Worm (Caenorhabditis elegans): ENCODE data around the gene W02G9.3.

The W02G9.3 gene

DNA sequence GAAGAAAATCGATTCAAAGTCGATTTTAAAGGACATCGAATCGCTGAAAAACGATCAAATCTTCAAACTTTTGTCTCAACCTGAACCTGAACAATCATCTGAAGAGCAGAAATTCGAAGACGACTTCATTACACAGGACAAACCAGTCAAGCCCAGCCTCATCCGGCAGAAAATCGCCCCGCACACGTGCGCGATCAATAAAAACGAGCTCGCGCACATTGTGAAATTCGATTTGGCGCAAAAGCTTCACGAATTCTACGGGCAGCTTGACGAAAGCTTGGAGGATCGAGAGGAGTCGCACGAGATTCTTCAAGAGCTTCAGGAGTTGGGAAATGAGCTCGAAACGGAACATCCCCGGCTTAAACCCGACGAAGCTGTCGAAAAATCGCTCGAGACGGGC lies 33.8 kb upstream of the W02G9.3 start, which contains the start of gene W02H5.2:
W02H5.2 (plus strand) TSS at position 301 of the 400 bp plus-strand sequence.
- TF ChIP-seq zag-1 (tag; optimal IDR thresholded peaks at IDR 0.05) (no peak), ztf-11 (tag; optimal IDR thresholded peaks at IDR 0.05) (no peak), unc-39 (tag; optimal IDR thresholded peaks at IDR 0.05) (no peak), C34F6.9 (tag; optimal IDR thresholded peaks at IDR 0.05) (no peak), lin-13 (GFP tag; optimal IDR thresholded peaks at IDR 0.05) (no peak), mbf-1 (tag; optimal IDR thresholded peaks at IDR 0.05) (no peak), nhr-6 (tag; optimal IDR thresholded peaks at IDR 0.05) (no peak), crh-2 (tag; optimal IDR thresholded peaks at IDR 0.05) (no peak), lin-11 (tag; optimal IDR thresholded peaks at IDR 0.05) (no peak), nhr-23 (tag; optimal IDR thresholded peaks at IDR 0.05) (no peak), ceh-82 (tag; optimal IDR thresholded peaks at IDR 0.05) (no peak), blmp-1 (tag; optimal IDR thresholded peaks at IDR 0.05; ENCODE audit: insufficient read depth) (no peak), Y55F3AM.14 (GFP tag; optimal IDR thresholded peaks at IDR 0.05) (no peak), sma-9 (GFP tag; optimal IDR thresholded peaks at IDR 0.05) (no peak), sma-9 (tag; optimal IDR thresholded peaks at IDR 0.05) (no peak), ama-1 (optimal IDR thresholded peaks at IDR 0.05) (no peak), ceh-16 (tag; optimal IDR thresholded peaks at IDR 0.05) (no peak), sem-4 (tag; optimal IDR thresholded peaks at IDR 0.05) (no peak)

- TF ChIP-seq dmd-4 (tag; optimal IDR thresholded peaks at IDR 0.05) (no peak), nhr-11 (tag; optimal IDR thresholded peaks at IDR 0.05) (no peak), sem-4 (tag; optimal IDR thresholded peaks at IDR 0.05) (no peak), mdl-1 (tag; optimal IDR thresholded peaks at IDR 0.05) (no peak), egl-27 (tag; optimal IDR thresholded peaks at IDR 0.05) (no peak), unc-55 (GFP tag; optimal IDR thresholded peaks at IDR 0.05) (no peak), ceh-16 (tag; optimal IDR thresholded peaks at IDR 0.05) (no peak), lin-11 (tag; optimal IDR thresholded peaks at IDR 0.05) (no peak), nhr-12 (tag; optimal IDR thresholded peaks at IDR 0.05) (no peak), ama-1 (optimal IDR thresholded peaks at IDR 0.05) (no peak), nhr-237 (tag; optimal IDR thresholded peaks at IDR 0.05) (no peak), R02D3.7 (tag; optimal IDR thresholded peaks at IDR 0.05) (no peak), ztf-11 (tag; optimal IDR thresholded peaks at IDR 0.05) (no peak), peb-1 (tag; optimal IDR thresholded peaks at IDR 0.05) (no peak), nhr-25 (tag; optimal IDR thresholded peaks at IDR 0.05) (no peak)
Measured at ce11 chrV:2639506-2639905, 33.3 kb upstream of the W02G9.3 start.

DNA sequence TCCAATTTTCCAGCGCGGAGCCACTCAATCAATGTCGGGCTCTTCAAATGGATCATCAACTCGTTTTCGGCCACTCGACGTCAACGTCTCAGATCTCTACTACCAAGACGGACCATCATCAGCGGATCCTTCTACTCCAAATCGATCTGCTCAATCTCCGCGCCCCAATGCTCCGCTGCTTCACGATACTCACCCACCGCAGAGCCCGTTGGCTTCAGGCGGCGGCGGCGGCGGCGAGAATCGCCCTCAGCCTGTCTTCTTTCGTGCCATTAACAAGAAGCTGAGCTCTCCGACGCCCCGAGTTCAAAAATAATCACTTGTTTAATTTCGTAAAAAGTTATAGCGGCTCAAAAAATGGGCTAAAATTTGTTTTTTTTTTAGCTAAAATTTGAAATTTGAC lies 26.7 kb upstream of the W02G9.3 start:
- TF ChIP-seq dmd-4 (tag; optimal IDR thresholded peaks at IDR 0.05): no peak
- no peak for TF ChIP-seq aly-2 (tag; optimal IDR thresholded peaks at IDR 0.05)
- no peak for TF ChIP-seq Y55F3AM.14 (GFP tag; optimal IDR thresholded peaks at IDR 0.05)
- no peak for TF ChIP-seq nhr-77 (tag; optimal IDR thresholded peaks at IDR 0.05)
- TF ChIP-seq C34F6.9 (tag; optimal IDR thresholded peaks at IDR 0.05): no peak
- no peak for TF ChIP-seq peb-1 (tag; optimal IDR thresholded peaks at IDR 0.05)
- TF ChIP-seq unc-62 (GFP tag; optimal IDR thresholded peaks at IDR 0.05): no peak
- no peak for TF ChIP-seq gmeb-1 (tag; optimal IDR thresholded peaks at IDR 0.05)
- TF ChIP-seq zag-1 (tag; optimal IDR thresholded peaks at IDR 0.05): no peak
- no peak for TF ChIP-seq nhr-237 (tag; optimal IDR thresholded peaks at IDR 0.05)
- TF ChIP-seq sma-3 (GFP tag; optimal IDR thresholded peaks at IDR 0.05): no peak
- TF ChIP-seq mdl-1 (tag; optimal IDR thresholded peaks at IDR 0.05): no peak
- TF ChIP-seq sem-4 (tag; optimal IDR thresholded peaks at IDR 0.05): no peak
- no peak for TF ChIP-seq elt-3 (tag; optimal IDR thresholded peaks at IDR 0.05)
- TF ChIP-seq crh-2 (tag; optimal IDR thresholded peaks at IDR 0.05): no peak

- TF ChIP-seq sem-4 (tag; optimal IDR thresholded peaks at IDR 0.05): no peak
- no peak for TF ChIP-seq sma-9 (GFP tag; optimal IDR thresholded peaks at IDR 0.05)
- no peak for TF ChIP-seq sma-9 (tag; optimal IDR thresholded peaks at IDR 0.05)
- TF ChIP-seq ztf-11 (tag; optimal IDR thresholded peaks at IDR 0.05): no peak
- TF ChIP-seq nhr-12 (tag; optimal IDR thresholded peaks at IDR 0.05): no peak
- no peak for TF ChIP-seq unc-55 (GFP tag; optimal IDR thresholded peaks at IDR 0.05)
- no peak for TF ChIP-seq skn-1 (tag; optimal IDR thresholded peaks at IDR 0.05)
- TF ChIP-seq ztf-4 (tag; optimal IDR thresholded peaks at IDR 0.05): no peak
- no peak for TF ChIP-seq nhr-77 (tag; optimal IDR thresholded peaks at IDR 0.05)
- TF ChIP-seq fos-1 (tag; optimal IDR thresholded peaks at IDR 0.05): no peak
- no peak for TF ChIP-seq mab-5 (tag; optimal IDR thresholded peaks at IDR 0.05)
- no peak for TF ChIP-seq zag-1 (tag; optimal IDR thresholded peaks at IDR 0.05)
- TF ChIP-seq alr-1 (tag; optimal IDR thresholded peaks at IDR 0.05): no peak
- no peak for TF ChIP-seq nhr-10 (tag; optimal IDR thresholded peaks at IDR 0.05)
- no peak for TF ChIP-seq sma-3 (GFP tag; optimal IDR thresholded peaks at IDR 0.05)
- TF ChIP-seq aly-2 (tag; optimal IDR thresholded peaks at IDR 0.05): no peak
- no peak for TF ChIP-seq Y55F3AM.14 (GFP tag; optimal IDR thresholded peaks at IDR 0.05)
- no peak for TF ChIP-seq R02D3.7 (tag; optimal IDR thresholded peaks at IDR 0.05)
- TF ChIP-seq dmd-4 (tag; optimal IDR thresholded peaks at IDR 0.05): no peak
- TF ChIP-seq snpc-4 (tag; optimal IDR thresholded peaks at IDR 0.05): no peak
- no peak for TF ChIP-seq nhr-129 (tag; optimal IDR thresholded peaks at IDR 0.05)
Measured at ce11 chrV:2647222-2647796, 25.5 kb upstream of the W02G9.3 start.

Measured in whole organism, L2 larva.